Fruit fly (Drosophila melanogaster): ENCODE results near the gene CkIIalpha-i1.

The CkIIalpha-i1 gene

DNA sequence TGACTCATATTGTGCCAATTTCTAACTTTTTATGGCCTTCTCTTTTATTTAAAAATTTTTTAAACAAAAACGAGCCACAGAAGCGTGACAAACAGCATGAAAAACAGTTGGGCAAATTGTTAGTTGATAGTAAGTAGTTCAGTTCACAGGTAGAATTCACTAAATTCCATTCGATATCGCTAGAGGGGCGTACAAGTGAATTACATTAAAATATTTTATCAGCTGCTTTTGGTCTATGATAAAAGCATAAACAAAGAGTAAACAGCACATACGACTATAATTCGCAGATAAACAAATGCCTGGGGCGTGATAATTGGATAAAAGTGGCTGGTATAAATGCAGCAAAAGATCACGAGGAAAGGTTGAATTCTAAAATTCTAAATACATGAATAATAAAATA, 2.8 kb upstream of the CkIIalpha-i1 start (continued):
- TF ChIP-seq ATbp (GFP tag; optimal IDR thresholded peaks at IDR 0.05) (no peak), CG13624 (GFP tag; optimal IDR thresholded peaks at IDR 0.05) (peak; percentile 13), nmo (GFP tag; optimal IDR thresholded peaks at IDR 0.05) (no peak), chn (GFP tag; optimal IDR thresholded peaks at IDR 0.05) (no peak), CG5953 (GFP tag; IDR thresholded peaks at IDR 0.05) (no peak), fd96Cb (tag; optimal IDR thresholded peaks at IDR 0.05) (no peak), kay (GFP tag; optimal IDR thresholded peaks at IDR 0.05) (no peak), CG12942 (GFP tag; optimal IDR thresholded peaks at IDR 0.05) (no peak), CHES-1-like (GFP tag; optimal IDR thresholded peaks at IDR 0.05) (no peak), Eip74EF (GFP tag; optimal IDR thresholded peaks at IDR 0.05) (no peak), pan (optimal IDR thresholded peaks at IDR 0.05) (no peak), pan (GFP tag; optimal IDR thresholded peaks at IDR 0.05 in 1 of 2, IDR thresholded peaks at IDR 0.05 in 1 of 2) (no peak), gcm2 (GFP tag; optimal IDR thresholded peaks at IDR 0.05) (no peak), sug (tag; optimal IDR thresholded peaks at IDR 0.05) (peak; percentile 45), nau (GFP tag; optimal IDR thresholded peaks at IDR 0.05) (peak; percentile 55), Mad (GFP tag; optimal IDR thresholded peaks at IDR 0.05) (no peak), Opbp (GFP tag; IDR thresholded peaks at IDR 0.05; ENCODE audit: partially characterized antibody) (no peak), CG8089 (GFP tag; optimal IDR thresholded peaks at IDR 0.05) (no peak), Ada2b (GFP tag; IDR thresholded peaks at IDR 0.05) (no peak), lmd (GFP tag; IDR thresholded peaks at IDR 0.05) (no peak), CG12744 (GFP tag; optimal IDR thresholded peaks at IDR 0.05) (no peak), CG2712 (tag; optimal IDR thresholded peaks at IDR 0.05) (no peak), Ravus (GFP tag; IDR thresholded peaks at IDR 0.05) (no peak), wdn (GFP tag; IDR thresholded peaks at IDR 0.05) (no peak), zen2 (GFP tag; IDR thresholded peaks at IDR 0.05; ENCODE audit: partially characterized antibody) (no peak), hkb (optimal IDR thresholded peaks at IDR 0.05) (no peak), hkb (GFP tag; IDR thresholded peaks at IDR 0.05) (no peak), CG16779 (GFP tag; IDR thresholded peaks at IDR 0.05) (no peak), YL-1 (GFP tag; optimal IDR thresholded peaks at IDR 0.05) (no peak), CG11696 (GFP tag; IDR thresholded peaks at IDR 0.05) (no peak), CG18619 (GFP tag; optimal IDR thresholded peaks at IDR 0.05) (peak; percentile 0), oc (tag; optimal IDR thresholded peaks at IDR 0.05) (no peak), otp (GFP tag; IDR thresholded peaks at IDR 0.05) (no peak), CG15269 (tag; optimal IDR thresholded peaks at IDR 0.05) (peak; percentile 49), CG12769 (tag; optimal IDR thresholded peaks at IDR 0.05) (peak; percentile 32), tgo (GFP tag; IDR thresholded peaks at IDR 0.05) (no peak), prd (optimal IDR thresholded peaks at IDR 0.05) (no peak), prd (GFP tag; IDR thresholded peaks at IDR 0.05) (no peak), Dek (tag; optimal IDR thresholded peaks at IDR 0.05) (no peak), tin (GFP tag; optimal IDR thresholded peaks at IDR 0.05) (no peak), Sry-δ (GFP tag; optimal IDR thresholded peaks at IDR 0.05) (no peak), CG1024 (GFP tag; IDR thresholded peaks at IDR 0.05) (no peak), ssp (GFP tag; IDR thresholded peaks at IDR 0.05) (no peak), CG31365 (tag; optimal IDR thresholded peaks at IDR 0.05) (peak; percentile 20), CG14710 (tag; optimal IDR thresholded peaks at IDR 0.05) (no peak), CG13287 (GFP tag; IDR thresholded peaks at IDR 0.05; ENCODE audit: partially characterized antibody) (no peak), amos (GFP tag; IDR thresholded peaks at IDR 0.05; ENCODE audit: partially characterized antibody) (no peak), Nf-YB (GFP tag; optimal IDR thresholded peaks at IDR 0.05) (no peak), MESR4 (GFP tag; optimal IDR thresholded peaks at IDR 0.05) (no peak), nom (GFP tag; optimal IDR thresholded peaks at IDR 0.05) (no peak), salm (tag; optimal IDR thresholded peaks at IDR 0.05) (no peak), MBD-R2 (GFP tag; IDR thresholded peaks at IDR 0.05) (no peak)
